Worm (Caenorhabditis elegans) whole organism, early embryonic: ENCODE results near the gene mrpl-40.

Source experiments
- B0310.2 ChIP-seq: sonication (generic microtip); optimal IDR thresholded peaks from 2 replicates; lab custom pipeline; 2016; ENCODE audit warnings: mild to moderate bottlenecking, missing genetic modification characterization, missing compliant biosample characterization
- ama-1 ChIP-seq: fragments of 150-350 bp; optimal IDR thresholded peaks from 2 replicates; lab custom pipeline; 2014
- ets-7 ChIP-seq: sonication (generic microtip); optimal IDR thresholded peaks from 2 replicates; lab custom pipeline; 2016; ENCODE audit warnings: missing genotype, missing genetic modification characterization, missing compliant biosample characterization
- hnd-1 ChIP-seq: sonication (generic microtip); optimal IDR thresholded peaks from 2 replicates; lab custom pipeline; 2016; ENCODE audit warnings: missing genetic modification characterization, missing compliant biosample characterization
- pes-1 ChIP-seq: fragments of 200-800 bp; sonication (Bioruptor generic); IDR thresholded peaks from 2 replicates; pipeline ENCODE4 v1.3.6; 2022; ENCODE audit warnings: missing genetic modification reagents, missing genetic modification characterization, missing compliant biosample characterization
- scrt-1 ChIP-seq: fragments of 200-800 bp; sonication (Bioruptor generic); IDR thresholded peaks from 2 replicates; pipeline ENCODE4 v1.3.6; 2022; ENCODE audit warnings: missing genetic modification characterization, missing compliant biosample characterization
- tbx-11 ChIP-seq: fragments of 200-800 bp; sonication (Bioruptor generic); IDR thresholded peaks from 2 replicates; pipeline ENCODE4 v1.3.6; 2022; ENCODE audit warnings: missing genetic modification characterization, missing compliant biosample characterization
- tra-4 ChIP-seq: sonication (generic microtip); optimal IDR thresholded peaks from 2 replicates; lab custom pipeline; 2017; ENCODE audit warnings: missing genetic modification characterization, missing compliant biosample characterization

DNA sequence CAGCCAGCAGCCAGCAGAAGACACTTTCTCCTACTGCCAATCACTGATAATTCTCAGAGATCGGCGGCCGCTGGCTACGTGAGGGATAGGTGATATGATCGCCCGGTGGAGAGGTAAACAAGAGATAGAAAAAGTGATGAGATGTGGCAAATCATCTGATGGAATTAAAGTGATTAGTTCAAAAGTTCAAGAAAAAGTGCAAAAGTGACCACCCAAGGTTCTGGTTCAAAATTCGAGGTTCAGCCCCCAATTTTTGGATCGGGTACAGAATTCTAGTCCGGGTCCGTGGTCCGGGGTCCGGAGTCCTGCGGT, 21.8 kb upstream of the mrpl-40 start:
- no peak for TF ChIP-seq ama-1
- no peak for TF ChIP-seq B0310.2 (tag; lab: Kevin White, UChicago)
- no peak for TF ChIP-seq pes-1 (GFP tag; lab: Robert Waterston, UW)
- no peak for TF ChIP-seq ets-7 (tag; lab: Kevin White, UChicago)
- TF ChIP-seq hnd-1 (tag; lab: Kevin White, UChicago), result no peak
- TF ChIP-seq scrt-1, result no peak
- TF ChIP-seq tra-4, result no peak
- TF ChIP-seq tbx-11 (GFP tag; lab: Robert Waterston, UW), result no peak
